Worm (Caenorhabditis elegans) whole organism, L2 larva: ENCODE results near the gene C07A9.5.
A peak's percentile ranks its signal among the peaks of the same experiment; 100 is the strongest.

Experiments
- C34F6.9 ChIP-seq: fragments of 150-350 bp; optimal IDR thresholded peaks from 2 replicates; lab custom pipeline; 2014; ENCODE audit warnings: missing biosample characterization, missing genetic modification characterization
- F13H6.1 ChIP-seq: sonication (generic microtip); optimal IDR thresholded peaks from 2 replicates; lab custom pipeline; 2016; ENCODE audit warnings: missing genetic modification characterization, missing compliant biosample characterization
- R02D3.7 ChIP-seq: fragments of 150-350 bp; optimal IDR thresholded peaks from 2 replicates; lab custom pipeline; 2014; ENCODE audit warnings: missing biosample characterization, missing genetic modification characterization
- Y55F3AM.14 ChIP-seq: fragments of 200-800 bp; sonication (Bioruptor generic); optimal IDR thresholded peaks from 2 replicates; lab custom pipeline; 2018; ENCODE audit warnings: mild to moderate bottlenecking, missing genetic modification characterization, missing compliant biosample characterization
- ZK546.5 ChIP-seq: sonication (generic microtip); optimal IDR thresholded peaks from 2 replicates; lab custom pipeline; 2017; ENCODE audit warnings: missing biosample characterization, missing genetic modification characterization
- aly-2 ChIP-seq: fragments of 150-350 bp; optimal IDR thresholded peaks from 2 replicates; lab custom pipeline; 2014; ENCODE audit warnings: missing biosample characterization, missing genetic modification characterization
- ama-1 ChIP-seq: fragments of 150-350 bp; optimal IDR thresholded peaks from 2 replicates; lab custom pipeline; 2018; ENCODE audit warnings: inconsistent platforms
- ceh-82 ChIP-seq: fragments of 150-350 bp; optimal IDR thresholded peaks from 2 replicates; lab custom pipeline; 2014; ENCODE audit warnings: missing biosample characterization, missing genetic modification characterization
- crh-2 ChIP-seq: sonication (generic microtip); optimal IDR thresholded peaks from 2 replicates; lab custom pipeline; 2017; ENCODE audit warnings: missing biosample characterization, missing genetic modification characterization
- egl-27 ChIP-seq: sonication (generic microtip); optimal IDR thresholded peaks from 3 replicates; lab custom pipeline; 2017; ENCODE audit warnings: missing biosample characterization, missing genetic modification reagents, missing genetic modification characterization
- elt-3 ChIP-seq: sonication (generic microtip); optimal IDR thresholded peaks from 2 replicates; lab custom pipeline; 2017; ENCODE audit warnings: missing biosample characterization, missing genetic modification characterization
- fos-1 ChIP-seq: fragments of 150-350 bp; optimal IDR thresholded peaks from 2 replicates; lab custom pipeline; 2014; ENCODE audit warnings: missing biosample characterization, missing genetic modification characterization
- lin-11 ChIP-seq: fragments of 150-350 bp; sonication (generic microtip); optimal IDR thresholded peaks from 2 replicates; lab custom pipeline; 2014; ENCODE audit warnings: missing biosample characterization, missing genetic modification characterization, inconsistent platforms, mixed read lengths
- lin-13 ChIP-seq: fragments of 150-350 bp; optimal IDR thresholded peaks from 2 replicates; lab custom pipeline; 2014; ENCODE audit warnings: missing biosample characterization, missing genetic modification reagents, missing genetic modification characterization
- lin-39 ChIP-seq: fragments of 150-350 bp; optimal IDR thresholded peaks from 2 replicates; lab custom pipeline; 2014; ENCODE audit warnings: missing biosample characterization, missing genetic modification reagents, missing genetic modification characterization
- lsy-2 ChIP-seq, 2 experiments: fragments of 150-350 bp in 1 of 2; sonication (generic microtip) in 1 of 2; optimal IDR thresholded peaks; 2 replicates each; lab custom pipeline; 2014 to 2017; ENCODE audit warnings: missing biosample characterization in 2 of 2, missing genetic modification characterization in 2 of 2
- mab-5 ChIP-seq: fragments of 150-350 bp; optimal IDR thresholded peaks from 2 replicates; lab custom pipeline; 2014; ENCODE audit warnings: missing biosample characterization, missing genetic modification characterization
- mbf-1 ChIP-seq: sonication (generic microtip); optimal IDR thresholded peaks from 2 replicates; lab custom pipeline; 2017; ENCODE audit warnings: missing biosample characterization, missing genetic modification characterization
- mdl-1 ChIP-seq, 2 experiments: fragments of 150-350 bp in 1 of 2; sonication (generic microtip) in 1 of 2; optimal IDR thresholded peaks; 2 replicates each; lab custom pipeline; 2017; ENCODE audit warnings: missing biosample characterization in 2 of 2, missing genetic modification characterization in 2 of 2
- nhr-10 ChIP-seq: sonication (generic microtip); optimal IDR thresholded peaks from 2 replicates; lab custom pipeline; 2017; ENCODE audit warnings: missing biosample characterization, missing genetic modification characterization
- nhr-11 ChIP-seq: fragments of 150-350 bp; optimal IDR thresholded peaks from 2 replicates; lab custom pipeline; 2014; ENCODE audit warnings: missing biosample characterization, missing genetic modification characterization
- nhr-12 ChIP-seq: fragments of 150-350 bp; optimal IDR thresholded peaks from 2 replicates; lab custom pipeline; 2014; ENCODE audit warnings: missing biosample characterization, missing genetic modification characterization
- nhr-129 ChIP-seq: fragments of 150-350 bp; optimal IDR thresholded peaks from 2 replicates; lab custom pipeline; 2014; ENCODE audit warnings: missing biosample characterization, missing genetic modification characterization
- nhr-23 ChIP-seq: fragments of 150-350 bp; optimal IDR thresholded peaks from 2 replicates; lab custom pipeline; 2014; ENCODE audit warnings: missing biosample characterization, missing genetic modification reagents, missing genetic modification characterization
- nhr-237 ChIP-seq: fragments of 150-350 bp; optimal IDR thresholded peaks from 2 replicates; lab custom pipeline; 2014; ENCODE audit warnings: missing biosample characterization, missing genetic modification characterization
- nhr-25 ChIP-seq: fragments of 150-350 bp; sonication (generic microtip); optimal IDR thresholded peaks from 3 replicates; lab custom pipeline; 2014; ENCODE audit warnings: missing biosample characterization, missing genetic modification characterization
- nhr-6 ChIP-seq: fragments of 150-350 bp; optimal IDR thresholded peaks from 2 replicates; lab custom pipeline; 2014; ENCODE audit warnings: missing biosample characterization, missing genetic modification characterization
- peb-1 ChIP-seq: fragments of 150-350 bp; optimal IDR thresholded peaks from 2 replicates; lab custom pipeline; 2014; ENCODE audit warnings: missing biosample characterization, missing genetic modification characterization
- skn-1 ChIP-seq: sonication (generic microtip); optimal IDR thresholded peaks from 2 replicates; lab custom pipeline; 2017; ENCODE audit warnings: missing biosample characterization, missing genetic modification characterization
- sma-3 ChIP-seq: sonication (generic microtip); optimal IDR thresholded peaks from 2 replicates; lab custom pipeline; 2016; ENCODE audit warnings: missing genetic modification reagents, missing genetic modification characterization, missing compliant biosample characterization
- sma-9 ChIP-seq, 2 experiments: fragments of 150-350 bp in 1 of 2; sonication (generic microtip) in 1 of 2; optimal IDR thresholded peaks; 2 replicates each; lab custom pipeline; 2014 to 2016; ENCODE audit warnings: missing genetic modification characterization in 2 of 2, mild to moderate bottlenecking in 1 of 2, missing biosample characterization in 1 of 2, missing compliant biosample characterization in 1 of 2, missing genetic modification reagents in 1 of 2, moderate library complexity in 1 of 2
- unc-39 ChIP-seq: fragments of 150-350 bp; optimal IDR thresholded peaks from 2 replicates; lab custom pipeline; 2014; ENCODE audit warnings: missing biosample characterization, missing genetic modification characterization
- unc-55 ChIP-seq: fragments of 150-350 bp; sonication (generic microtip); optimal IDR thresholded peaks from 3 replicates; lab custom pipeline; 2014; ENCODE audit warnings: missing biosample characterization, missing genetic modification reagents, missing genetic modification characterization
- unc-62 ChIP-seq: fragments of 150-350 bp; optimal IDR thresholded peaks from 2 replicates; lab custom pipeline; 2014; ENCODE audit warnings: missing biosample characterization, missing genetic modification reagents, missing genetic modification characterization
- zag-1 ChIP-seq: fragments of 150-350 bp; optimal IDR thresholded peaks from 2 replicates; lab custom pipeline; 2014; ENCODE audit warnings: missing biosample characterization, missing genetic modification characterization
- ztf-1 ChIP-seq: fragments of 200-800 bp; sonication (Bioruptor generic); conservative IDR thresholded peaks from 2 replicates; pipeline ENCODE4 v1.3.6; 2022; ENCODE audit warnings: missing genetic modification characterization, missing compliant biosample characterization
- ztf-11 ChIP-seq: sonication (generic microtip); optimal IDR thresholded peaks from 2 replicates; lab custom pipeline; 2017; ENCODE audit warnings: missing biosample characterization, missing genetic modification characterization
- ztf-4 ChIP-seq: fragments of 150-350 bp; optimal IDR thresholded peaks from 2 replicates; lab custom pipeline; 2014; ENCODE audit warnings: missing biosample characterization, missing genetic modification characterization

Gene C07A9.5

DNA sequence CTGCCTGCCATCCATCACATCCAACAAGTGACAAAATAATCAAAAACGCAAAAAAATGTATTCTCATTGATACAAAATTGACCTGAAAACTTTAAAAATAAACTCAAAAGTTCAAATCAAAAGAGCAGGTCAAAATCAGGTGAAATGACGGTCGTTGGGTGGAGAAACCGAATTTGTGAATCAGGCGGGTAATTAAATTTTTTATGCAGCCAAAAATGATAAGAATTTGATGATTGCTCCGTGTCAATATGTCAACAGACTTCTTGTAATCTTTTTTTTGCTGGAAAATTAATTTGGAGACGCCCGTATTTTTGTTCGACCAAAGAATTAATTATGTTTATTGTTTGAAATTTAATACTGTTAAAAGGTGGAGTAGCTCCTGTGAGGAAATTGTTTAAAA is 31.2 kb upstream of the C07A9.5 start, which contains the start of gene ncx-6:
ncx-6 (minus strand) TSS at position 88 of the 400 bp plus-strand sequence.
- TF ChIP-seq fos-1 (tag; lab: Kevin White, UChicago), result peak; percentile 12
- TF ChIP-seq mbf-1, result no peak
- TF ChIP-seq, all 48 proteins: peak for 1

ce11 chrIII:9713182-9713581 is 30.6 kb upstream of the C07A9.5 start:
- TF ChIP-seq lsy-2 (tag; optimal IDR thresholded peaks at IDR 0.05; lab: Kevin White, UChicago) (no peak), nhr-12 (no peak), lin-13 (GFP tag; lab: Kevin White, UChicago) (no peak), sma-9 (GFP tag; optimal IDR thresholded peaks at IDR 0.05; lab: Kevin White, UChicago) (no peak), sma-9 (tag; optimal IDR thresholded peaks at IDR 0.05; lab: Kevin White, UChicago) (no peak), ztf-4 (tag; lab: Kevin White, UChicago) (no peak), nhr-237 (tag; lab: Kevin White, UChicago) (no peak), lin-11 (tag; lab: Kevin White, UChicago) (no peak), aly-2 (tag; lab: Kevin White, UChicago) (no peak), F13H6.1 (tag; lab: Kevin White, UChicago) (no peak), nhr-10 (tag; lab: Kevin White, UChicago) (no peak), skn-1 (tag; lab: Kevin White, UChicago) (no peak), unc-55 (GFP tag; lab: Kevin White, UChicago) (no peak), R02D3.7 (tag; lab: Kevin White, UChicago) (no peak), sma-3 (GFP tag; lab: Kevin White, UChicago) (no peak), peb-1 (no peak), nhr-11 (no peak), ztf-11 (tag; lab: Kevin White, UChicago) (no peak), unc-62 (no peak)

- no peak for TF ChIP-seq nhr-25 (tag; lab: Kevin White, UChicago)
These were observed 28.5 kb upstream of the C07A9.5 start for ce11 chrIII:9711163-9711562.

DNA sequence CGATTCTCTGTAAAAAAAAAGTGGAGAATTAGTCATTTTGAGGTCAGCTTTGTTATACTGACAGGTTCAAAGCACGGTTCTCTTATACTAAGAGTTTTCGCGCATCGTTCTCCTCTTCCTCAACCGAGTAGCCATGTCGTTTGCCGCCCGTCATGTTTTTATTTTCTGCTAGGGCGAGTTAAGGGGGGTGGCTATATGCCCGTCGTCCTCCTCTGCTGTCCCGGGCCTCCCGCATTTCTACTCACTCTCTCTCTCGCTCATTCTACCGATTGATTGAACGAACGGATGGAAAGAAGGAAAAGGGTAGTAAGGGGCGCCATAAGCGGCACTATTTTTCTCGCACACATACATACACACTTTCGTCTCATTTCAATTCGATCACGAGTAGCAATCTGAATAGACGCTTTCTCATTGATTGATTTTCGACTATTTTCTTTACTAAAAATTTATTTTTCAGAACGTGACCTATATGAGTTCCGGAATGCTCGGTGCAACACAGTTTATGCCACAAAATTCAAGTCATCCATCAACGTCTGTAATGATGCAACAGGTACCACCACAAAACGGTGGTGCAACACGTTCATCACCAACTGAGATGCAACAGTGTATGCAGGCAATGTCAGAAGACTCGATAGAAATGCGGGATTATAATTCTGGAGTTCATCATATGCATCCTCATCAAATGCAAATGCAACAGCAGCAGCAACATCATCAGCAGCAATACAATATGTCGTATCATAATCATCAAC is 22.7 kb upstream of the C07A9.5 start:
- TF ChIP-seq mab-5 (tag; lab: Kevin White, UChicago) (no peak), C34F6.9 (tag; lab: Kevin White, UChicago) (peak; percentile 4)
- TF ChIP-seq, all 48 proteins: peak for 1

ce11 chrIII:9704606-9704938 is 21.9 kb upstream of the C07A9.5 start:
- TF ChIP-seq unc-55 (GFP tag; lab: Kevin White, UChicago) (peak; percentile 28), sma-9 (GFP tag; optimal IDR thresholded peaks at IDR 0.05; lab: Kevin White, UChicago) (peak; percentile 9), sma-9 (tag; optimal IDR thresholded peaks at IDR 0.05; lab: Kevin White, UChicago) (no peak), elt-3 (no peak)

- TF ChIP-seq peb-1 (no peak), ama-1 (peak; percentile 0), ZK546.5 (tag; lab: Kevin White, UChicago) (no peak), lsy-2 (tag; optimal IDR thresholded peaks at IDR 0.05; lab: Kevin White, UChicago) (peak in 1 of 2 experiments; percentile 43), zag-1 (tag; lab: Kevin White, UChicago) (peak; percentile 74), ztf-4 (tag; lab: Kevin White, UChicago) (no peak), mdl-1 (tag; optimal IDR thresholded peaks at IDR 0.05; lab: Kevin White, UChicago) (peak in 1 of 2 experiments; percentile 27), nhr-129 (tag; lab: Kevin White, UChicago) (peak; percentile 43), lin-13 (GFP tag; lab: Kevin White, UChicago) (no peak), unc-39 (no peak), nhr-6 (peak; percentile 26), F13H6.1 (tag; lab: Kevin White, UChicago) (peak; percentile 74), nhr-23 (tag; lab: Kevin White, UChicago) (no peak), sma-9 (GFP tag; optimal IDR thresholded peaks at IDR 0.05; lab: Kevin White, UChicago) (peak; percentile 58), sma-9 (tag; optimal IDR thresholded peaks at IDR 0.05; lab: Kevin White, UChicago) (no peak), R02D3.7 (tag; lab: Kevin White, UChicago) (no peak), fos-1 (tag; lab: Kevin White, UChicago) (peak; percentile 10), Y55F3AM.14 (GFP tag; lab: Kevin White, UChicago) (peak; percentile 63), nhr-12 (no peak), elt-3 (no peak), nhr-10 (tag; lab: Kevin White, UChicago) (no peak), ceh-82 (no peak), unc-55 (GFP tag; lab: Kevin White, UChicago) (peak; percentile 53), nhr-25 (tag; lab: Kevin White, UChicago) (peak; percentile 30), ztf-1 (no peak), mab-5 (tag; lab: Kevin White, UChicago) (peak; percentile 66), crh-2 (tag; lab: Kevin White, UChicago) (peak; percentile 47), lin-39 (tag; lab: Kevin White, UChicago) (no peak), egl-27 (tag; lab: Kevin White, UChicago) (peak; percentile 11)
These were observed 21.3 kb upstream of the C07A9.5 start for ce11 chrIII:9703747-9704605.
